Worm (Caenorhabditis elegans) whole organism, L1 larva: Measurements from ENCODE around the gene C04G6.2.
A peak's percentile ranks its signal among the peaks of the same experiment; 100 is the strongest.

Experiments used
- C34B4.2 ChIP-seq: sonication (generic microtip); optimal IDR thresholded peaks from 2 replicates; lab custom pipeline; 2017; ENCODE audit warnings: mild to moderate bottlenecking, missing genetic modification characterization, missing compliant biosample characterization
- alr-1 ChIP-seq: fragments of 200-800 bp; sonication (Bioruptor generic); optimal IDR thresholded peaks from 2 replicates; lab custom pipeline; 2018; ENCODE audit warnings: borderline replicate concordance, mild to moderate bottlenecking, missing genetic modification characterization, missing compliant biosample characterization
- ama-1 ChIP-seq: fragments of 150-350 bp; optimal IDR thresholded peaks from 2 replicates; lab custom pipeline; 2014
- blmp-1 ChIP-seq: fragments of 150-350 bp; optimal IDR thresholded peaks from 2 replicates; lab custom pipeline; 2014; ENCODE audit warnings: missing biosample characterization, missing genetic modification characterization
- ceh-63 ChIP-seq: fragments of 200-800 bp; sonication (Bioruptor generic); optimal IDR thresholded peaks from 2 replicates; lab custom pipeline; 2018; ENCODE audit warnings: mild to moderate bottlenecking, missing genetic modification characterization, missing compliant biosample characterization
- ceh-88 ChIP-seq: fragments of 200-800 bp; sonication (Bioruptor generic); IDR thresholded peaks from 2 replicates; pipeline ENCODE4 v1.3.6; 2022; ENCODE audit warnings: missing genetic modification characterization, missing compliant biosample characterization
- ces-1 ChIP-seq: fragments of 150-350 bp; optimal IDR thresholded peaks from 2 replicates; lab custom pipeline; 2014; ENCODE audit warnings: missing biosample characterization, missing genetic modification reagents, missing genetic modification characterization
- dsc-1 ChIP-seq: sonication (generic microtip); optimal IDR thresholded peaks from 2 replicates; lab custom pipeline; 2016; ENCODE audit warnings: mild to moderate bottlenecking, missing genetic modification characterization, missing compliant biosample characterization
- efl-1 ChIP-seq, 4 experiments: fragments of 150-350 bp; optimal IDR thresholded peaks in 3 of 4; peaks in 1 of 4; 1 replicate in 1 of 4; 2 replicates in 3 of 4; lab custom pipeline; 2014; ENCODE audit warnings: missing biosample characterization in 2 of 4, missing genetic modification characterization in 2 of 4, missing genetic modification reagents in 2 of 4
- elt-2 ChIP-seq: sonication (generic microtip); optimal IDR thresholded peaks from 2 replicates; lab custom pipeline; 2016; ENCODE audit warnings: missing genetic modification characterization, mild to moderate bottlenecking, inconsistent platforms, missing compliant biosample characterization, missing genetic modification reagents
- elt-3 ChIP-seq, 6 experiments: fragments of 150-350 bp in 1 of 6; sonication (generic microtip); optimal IDR thresholded peaks; 2 replicates each; lab custom pipeline; 2017 to 2018; ENCODE audit warnings: missing biosample characterization in 6 of 6, missing genetic modification characterization in 6 of 6, inconsistent platforms in 1 of 6
- ets-5 ChIP-seq: fragments of 200-800 bp; sonication (Bioruptor generic); IDR thresholded peaks from 2 replicates; pipeline ENCODE4 v1.3.6; 2022; ENCODE audit warnings: missing genetic modification characterization, missing compliant biosample characterization
- fkh-8 ChIP-seq: sonication (generic microtip); optimal IDR thresholded peaks from 2 replicates; lab custom pipeline; 2016; ENCODE audit warnings: mild to moderate bottlenecking, missing genetic modification characterization, missing compliant biosample characterization
- fos-1 ChIP-seq: fragments of 150-350 bp; optimal IDR thresholded peaks from 2 replicates; lab custom pipeline; 2014; ENCODE audit warnings: missing biosample characterization, missing genetic modification characterization
- hpl-2 ChIP-seq: fragments of 150-350 bp; optimal IDR thresholded peaks from 2 replicates; lab custom pipeline; 2014; ENCODE audit warnings: missing biosample characterization, missing genetic modification reagents, missing genetic modification characterization
- irx-1 ChIP-seq: sonication (generic microtip); optimal IDR thresholded peaks from 2 replicates; lab custom pipeline; 2016; ENCODE audit warnings: missing genetic modification characterization, missing compliant biosample characterization
- jun-1 ChIP-seq: fragments of 150-350 bp; optimal IDR thresholded peaks from 2 replicates; lab custom pipeline; 2014; ENCODE audit warnings: missing biosample characterization, missing genetic modification reagents, missing genetic modification characterization
- lin-13 ChIP-seq: fragments of 150-350 bp; optimal IDR thresholded peaks from 2 replicates; lab custom pipeline; 2014; ENCODE audit warnings: missing biosample characterization, missing genetic modification reagents, missing genetic modification characterization
- lin-14 ChIP-seq: fragments of 200-800 bp; sonication (Bioruptor generic); optimal IDR thresholded peaks from 2 replicates; lab custom pipeline; 2018; ENCODE audit warnings: mild to moderate bottlenecking, missing genetic modification characterization, moderate library complexity, missing compliant biosample characterization
- lin-39 ChIP-seq: fragments of 150-350 bp; optimal IDR thresholded peaks from 2 replicates; lab custom pipeline; 2014; ENCODE audit warnings: missing biosample characterization, missing genetic modification reagents, missing genetic modification characterization
- lsy-2 ChIP-seq, 2 experiments: fragments of 150-350 bp; optimal IDR thresholded peaks; 2 replicates each; lab custom pipeline; 2014; ENCODE audit warnings: missing biosample characterization in 2 of 2, missing genetic modification characterization in 2 of 2
- mab-9 ChIP-seq: fragments of 200-800 bp; sonication (Bioruptor generic); IDR thresholded peaks from 2 replicates; pipeline ENCODE4 v1.3.6; 2022; ENCODE audit warnings: missing genetic modification reagents, missing genetic modification characterization, missing compliant biosample characterization
- mdl-1 ChIP-seq, 2 experiments: fragments of 150-350 bp; optimal IDR thresholded peaks; 2 replicates each; lab custom pipeline; 2014 to 2017; ENCODE audit warnings: missing biosample characterization in 2 of 2, missing genetic modification characterization in 2 of 2, inconsistent platforms in 1 of 2
- mep-1 ChIP-seq: fragments of 150-350 bp; optimal IDR thresholded peaks from 2 replicates; lab custom pipeline; 2014; ENCODE audit warnings: missing biosample characterization, missing genetic modification characterization
- nhr-11 ChIP-seq: fragments of 150-350 bp; optimal IDR thresholded peaks from 2 replicates; lab custom pipeline; 2014; ENCODE audit warnings: missing biosample characterization, missing genetic modification characterization
- nhr-12 ChIP-seq: sonication (generic microtip); optimal IDR thresholded peaks from 2 replicates; lab custom pipeline; 2017; ENCODE audit warnings: missing biosample characterization, missing genetic modification characterization
- nhr-19 ChIP-seq: fragments of 200-800 bp; sonication (Bioruptor generic); conservative IDR thresholded peaks from 2 replicates; pipeline ENCODE4 v1.3.6; 2022; ENCODE audit warnings: missing genetic modification characterization, missing compliant biosample characterization
- nhr-237 ChIP-seq: fragments of 150-350 bp; optimal IDR thresholded peaks from 2 replicates; lab custom pipeline; 2014; ENCODE audit warnings: missing biosample characterization, missing genetic modification characterization
- nhr-28 ChIP-seq: fragments of 150-350 bp; optimal IDR thresholded peaks from 2 replicates; lab custom pipeline; 2014; ENCODE audit warnings: missing biosample characterization, missing genetic modification characterization
- nhr-47 ChIP-seq: sonication (generic microtip); optimal IDR thresholded peaks from 2 replicates; lab custom pipeline; 2016; ENCODE audit warnings: mild to moderate bottlenecking, missing genetic modification characterization, moderate library complexity, missing compliant biosample characterization
- nhr-71 ChIP-seq: sonication (generic microtip); optimal IDR thresholded peaks from 2 replicates; lab custom pipeline; 2016; ENCODE audit warnings: mild to moderate bottlenecking, missing genetic modification characterization, moderate library complexity, missing compliant biosample characterization
- nhr-76 ChIP-seq: sonication (generic microtip); optimal IDR thresholded peaks from 2 replicates; lab custom pipeline; 2017; ENCODE audit warnings: missing biosample characterization, missing genetic modification characterization
- nhr-77 ChIP-seq: fragments of 150-350 bp; optimal IDR thresholded peaks from 2 replicates; lab custom pipeline; 2014; ENCODE audit warnings: missing biosample characterization, missing genetic modification characterization
- nhr-84 ChIP-seq: sonication (generic microtip); optimal IDR thresholded peaks from 2 replicates; lab custom pipeline; 2017; ENCODE audit warnings: missing biosample characterization, missing genetic modification characterization
- nhr-85 ChIP-seq: sonication (generic microtip); peaks from one replicate; lab custom pipeline; 2016; ENCODE audit warnings: missing genetic modification characterization, inconsistent platforms, missing compliant biosample characterization
- nhr-90 ChIP-seq: sonication (generic microtip); optimal IDR thresholded peaks from 2 replicates; lab custom pipeline; 2016; ENCODE audit warnings: mild to moderate bottlenecking, missing genetic modification characterization, missing compliant biosample characterization; ENCODE audit not compliant: poor library complexity
- pag-3 ChIP-seq: sonication (generic microtip); optimal IDR thresholded peaks from 2 replicates; lab custom pipeline; 2017; ENCODE audit warnings: missing genetic modification characterization, mild to moderate bottlenecking, missing compliant biosample characterization, antibody characterized with exemption, borderline replicate concordance; ENCODE audit not compliant: insufficient read depth
- pqm-1 ChIP-seq: sonication (generic microtip); optimal IDR thresholded peaks from 3 replicates; lab custom pipeline; 2017; ENCODE audit warnings: missing biosample characterization, missing genetic modification characterization
- rnt-1 ChIP-seq: sonication (generic microtip); optimal IDR thresholded peaks from 2 replicates; lab custom pipeline; 2016; ENCODE audit warnings: mild to moderate bottlenecking, missing genetic modification characterization, moderate library complexity, missing compliant biosample characterization
- snpc-4 ChIP-seq: fragments of 150-350 bp; optimal IDR thresholded peaks from 2 replicates; lab custom pipeline; 2014; ENCODE audit warnings: missing biosample characterization, missing genetic modification characterization
- snu-23 ChIP-seq: sonication (generic microtip); optimal IDR thresholded peaks from 2 replicates; lab custom pipeline; 2016; ENCODE audit warnings: missing genetic modification characterization, missing compliant biosample characterization
- sox-4 ChIP-seq: sonication (generic microtip); optimal IDR thresholded peaks from 2 replicates; lab custom pipeline; 2016; ENCODE audit warnings: missing genetic modification characterization, missing compliant biosample characterization
- sup-37 ChIP-seq: fragments of 200-800 bp; sonication (Bioruptor generic); optimal IDR thresholded peaks from 2 replicates; lab custom pipeline; 2018; ENCODE audit warnings: mild to moderate bottlenecking, missing genetic modification characterization, missing compliant biosample characterization
- tbx-2 ChIP-seq: sonication (generic microtip); optimal IDR thresholded peaks from 2 replicates; lab custom pipeline; 2016; ENCODE audit warnings: missing genetic modification characterization, missing compliant biosample characterization
- unc-130 ChIP-seq: fragments of 150-350 bp; optimal IDR thresholded peaks from 2 replicates; lab custom pipeline; 2017; ENCODE audit warnings: missing biosample characterization, missing genetic modification characterization, inconsistent platforms
- unc-30 ChIP-seq: sonication (generic microtip); optimal IDR thresholded peaks from 2 replicates; lab custom pipeline; 2017; ENCODE audit warnings: missing biosample characterization, missing genetic modification characterization
- unc-62 ChIP-seq: fragments of 150-350 bp; optimal IDR thresholded peaks from 2 replicates; lab custom pipeline; 2014; ENCODE audit warnings: missing biosample characterization, missing genetic modification reagents, missing genetic modification characterization
- ztf-11 ChIP-seq, 2 experiments: sonication (generic microtip); optimal IDR thresholded peaks; 2 replicates each; lab custom pipeline; 2016 to 2017; ENCODE audit warnings: missing genetic modification characterization in 2 of 2, missing biosample characterization in 1 of 2, missing compliant biosample characterization in 1 of 2
- ztf-4 ChIP-seq: fragments of 150-350 bp; optimal IDR thresholded peaks from 2 replicates; lab custom pipeline; 2014; ENCODE audit warnings: missing biosample characterization, missing genetic modification characterization

C04G6.2 gene

ce11 chrII:5049865-5050342, 43.1 kb upstream of the C04G6.2 start, which contains the start of gene F33G12.6:
Gene F33G12.6 (plus strand): TSS chrII:5049915.
- TF ChIP-seq nhr-90: no peak
- TF ChIP-seq blmp-1 (tag; lab: Kevin White, UChicago): peak; percentile 65
- no peak for TF ChIP-seq nhr-237 (tag; lab: Kevin White, UChicago)
- peak; percentile 52 for TF ChIP-seq mep-1 (tag; lab: Kevin White, UChicago)
- TF ChIP-seq snpc-4: no peak
- TF ChIP-seq unc-30 (tag; lab: Kevin White, UChicago): no peak
- TF ChIP-seq lin-14 (GFP tag; lab: Kevin White, UChicago): peak; percentile 69
- peak; percentile 81 for TF ChIP-seq nhr-85
- no peak for TF ChIP-seq nhr-28
- TF ChIP-seq snu-23 (GFP tag; lab: Kevin White, UChicago): peak; percentile 31
- TF ChIP-seq C34B4.2 (tag; lab: Kevin White, UChicago): no peak
- TF ChIP-seq ama-1 (lab: Kevin White, UChicago): no peak
- peak; percentile 45 for TF ChIP-seq rnt-1 (tag; lab: Kevin White, UChicago)
- TF ChIP-seq nhr-71 (tag; lab: Kevin White, UChicago): peak; percentile 24
- peak in 2 of 6 experiments; percentile 19 to 46 for TF ChIP-seq elt-3 (tag; optimal IDR thresholded peaks at IDR 0.05; lab: Kevin White, UChicago)
- TF ChIP-seq mdl-1 (tag; optimal IDR thresholded peaks at IDR 0.05; lab: Kevin White, UChicago): peak in 1 of 2 experiments; percentile 44
- peak in 1 of 2 experiments; percentile 15 for TF ChIP-seq lsy-2 (tag; optimal IDR thresholded peaks at IDR 0.05; lab: Kevin White, UChicago)
- TF ChIP-seq pag-3: no peak
- TF ChIP-seq tbx-2: peak; percentile 38
- TF ChIP-seq sox-4 (tag; lab: Kevin White, UChicago): no peak
- no peak for TF ChIP-seq nhr-11 (tag; lab: Kevin White, UChicago)
- TF ChIP-seq lin-39: no peak
- TF ChIP-seq unc-130 (tag; lab: Kevin White, UChicago): peak; percentile 40

- TF ChIP-seq fos-1 (tag; lab: Kevin White, UChicago) (no peak), alr-1 (no peak), efl-1 (optimal IDR thresholded peaks at IDR 0.05; lab: Kevin White, UChicago) (no peak), efl-1 (GFP tag; optimal IDR thresholded peaks at IDR 0.05 in 1 of 2; lab: Kevin White, UChicago) (peak in 1 of 2 experiments; percentile 93)
Measured at ce11 chrII:5050776-5051175, 42.3 kb upstream of the C04G6.2 start.

ce11 chrII:5055129-5055666, 37.8 kb upstream of the C04G6.2 start, which contains the start of the genes ify-1 and rpl-22:
Gene ify-1 (minus strand): TSS chrII:5055179.
Gene rpl-22 (plus strand): TSS chrII:5055616.
- TF ChIP-seq irx-1 (tag; lab: Kevin White, UChicago) (peak; percentile 85), ceh-88 (peak; percentile 82), ztf-11 (tag; optimal IDR thresholded peaks at IDR 0.05; lab: Kevin White, UChicago) (peak in 1 of 2 experiments; percentile 78), nhr-76 (tag; lab: Kevin White, UChicago) (no peak), unc-30 (tag; lab: Kevin White, UChicago) (no peak), fkh-8 (peak; percentile 90), sup-37 (peak; percentile 51), hpl-2 (peak; percentile 75), nhr-19 (GFP tag; lab: Robert Waterston, UW) (peak; percentile 93), elt-2 (tag; lab: Kevin White, UChicago) (peak; percentile 99), lin-14 (GFP tag; lab: Kevin White, UChicago) (peak; percentile 92), nhr-77 (peak; percentile 95), unc-62 (GFP tag; lab: Kevin White, UChicago) (no peak), lin-39 (peak; percentile 82), rnt-1 (tag; lab: Kevin White, UChicago) (peak; percentile 96), mab-9 (GFP tag; lab: Robert Waterston, UW) (peak; percentile 53; the same call in 1 of the 2 replicates), ets-5 (GFP tag; lab: Robert Waterston, UW) (no peak), unc-130 (tag; lab: Kevin White, UChicago) (peak; percentile 99), lin-13 (peak; percentile 93), pqm-1 (no peak), ztf-4 (peak; percentile 88), nhr-47 (tag; lab: Kevin White, UChicago) (peak; percentile 94), sox-4 (tag; lab: Kevin White, UChicago) (peak; percentile 48), nhr-84 (no peak), snu-23 (GFP tag; lab: Kevin White, UChicago) (peak; percentile 98), ces-1 (no peak), dsc-1 (tag; lab: Kevin White, UChicago) (peak; percentile 89), jun-1 (tag; lab: Kevin White, UChicago) (peak; percentile 89), nhr-12 (tag; lab: Kevin White, UChicago) (no peak), ceh-63 (GFP tag; lab: Kevin White, UChicago) (no peak)
